Fruit fly (Drosophila melanogaster) whole organism, wandering third instar larva: ENCODE measurements around the gene Cht11.

Source experiments
- Abd-B ChIP-seq: fragments of >200 bp; optimal IDR thresholded peaks from 2 replicates; lab custom pipeline; 2017; ENCODE audit warnings: missing biosample characterization, missing genetic modification characterization
- CG32264 ChIP-seq: fragments of 200-800 bp; sonication (Bioruptor generic); optimal IDR thresholded peaks from 2 replicates; lab custom pipeline; 2016; ENCODE audit warnings: missing biosample characterization, missing genetic modification characterization
- CG9705 ChIP-seq: fragments of 200-800 bp; sonication (Bioruptor generic); optimal IDR thresholded peaks from 2 replicates; lab custom pipeline; 2018; ENCODE audit warnings: missing biosample characterization, mild to moderate bottlenecking, missing genetic modification characterization
- CrebA ChIP-seq: fragments of 200-800 bp; sonication (Bioruptor generic); optimal IDR thresholded peaks from 2 replicates; lab custom pipeline; 2016; ENCODE audit warnings: missing biosample characterization, mild to moderate bottlenecking, missing genetic modification characterization, borderline replicate concordance
- Dfd ChIP-seq: fragments of >200 bp; optimal IDR thresholded peaks from 2 replicates; lab custom pipeline; 2017; ENCODE audit warnings: missing biosample characterization, missing genetic modification characterization
- Dif ChIP-seq: fragments of 200-275, 200-300 bp; sonication (Bioruptor generic); optimal IDR thresholded peaks from 2 replicates; lab custom pipeline; 2018; ENCODE audit warnings: missing biosample characterization, missing genetic modification characterization; ENCODE audit not compliant: partially characterized antibody
- GATAd ChIP-seq: sonication (Bioruptor generic); optimal IDR thresholded peaks from 2 replicates; lab custom pipeline; 2016; ENCODE audit warnings: missing biosample characterization, missing genetic modification characterization
- HLH106 ChIP-seq: fragments of 200-800 bp; optimal IDR thresholded peaks from 3 replicates; lab custom pipeline; 2019; ENCODE audit warnings: missing biosample characterization, mild to moderate bottlenecking, missing genetic modification characterization, moderate library complexity
- Hnf4 ChIP-seq: fragments of 200-800 bp; sonication (Bioruptor generic); optimal IDR thresholded peaks from 2 replicates; lab custom pipeline; 2016; ENCODE audit warnings: missing biosample characterization, mild to moderate bottlenecking, missing genetic modification characterization
- Hr78 ChIP-seq: fragments of >200 bp; optimal IDR thresholded peaks from 2 replicates; lab custom pipeline; 2017; ENCODE audit warnings: missing biosample characterization, missing genetic modification characterization
- Hr83 ChIP-seq: fragments of 200-300 bp; sonication (Bioruptor generic); optimal IDR thresholded peaks from 2 replicates; lab custom pipeline; 2016; ENCODE audit warnings: missing biosample characterization, mild to moderate bottlenecking, missing genetic modification characterization, moderate library complexity; ENCODE audit not compliant: poor library complexity, severe bottlenecking
- Jra ChIP-seq: sonication (Bioruptor generic); optimal IDR thresholded peaks from 2 replicates; lab custom pipeline; 2016; ENCODE audit warnings: missing biosample characterization, missing genetic modification characterization
- Mio ChIP-seq: sonication (Bioruptor generic); optimal IDR thresholded peaks from 2 replicates; lab custom pipeline; 2016; ENCODE audit warnings: missing biosample characterization, missing genetic modification characterization
- Myc ChIP-seq: fragments of >200 bp; optimal IDR thresholded peaks from 2 replicates; lab custom pipeline; 2017
- N ChIP-seq: fragments of >200 bp; optimal IDR thresholded peaks from 2 replicates; lab custom pipeline; 2018; ENCODE audit warnings: missing biosample characterization, missing external identifiers, missing genetic modification characterization
- OdsH ChIP-seq: fragments of 200-800 bp; sonication (Bioruptor generic); optimal IDR thresholded peaks from 2 replicates; lab custom pipeline; 2016; ENCODE audit warnings: missing biosample characterization, mild to moderate bottlenecking, missing genetic modification characterization
- Rel ChIP-seq, 2 experiments: fragments of 200-800 bp; sonication (Bioruptor generic) in 1 of 2; optimal IDR thresholded peaks; 2 replicates in 1 of 2; 3 replicates in 1 of 2; lab custom pipeline; 2016 to 2019; ENCODE audit warnings: mild to moderate bottlenecking in 2 of 2, missing biosample characterization in 2 of 2, missing genetic modification characterization in 2 of 2, moderate library complexity in 1 of 2
- Sp1 ChIP-seq: fragments of 200-800 bp; sonication (Bioruptor generic); optimal IDR thresholded peaks from 3 replicates; lab custom pipeline; 2019; ENCODE audit warnings: missing biosample characterization, mild to moderate bottlenecking, missing genetic modification characterization, moderate library complexity
- Vsx2 ChIP-seq: fragments of 200-300, 225-300 bp; sonication (Bioruptor generic); optimal IDR thresholded peaks from 2 replicates; lab custom pipeline; 2018; ENCODE audit warnings: missing biosample characterization, missing genetic modification characterization; ENCODE audit not compliant: partially characterized antibody
- br ChIP-seq: fragments of 200-800 bp; sonication (Bioruptor generic); optimal IDR thresholded peaks from 2 replicates; lab custom pipeline; 2016; ENCODE audit warnings: missing biosample characterization, missing genetic modification characterization
- brk ChIP-seq: fragments of 200-800 bp; sonication (Bioruptor generic); optimal IDR thresholded peaks from 2 replicates; lab custom pipeline; 2016; ENCODE audit warnings: missing biosample characterization, mild to moderate bottlenecking, missing genetic modification characterization
- dl ChIP-seq, 2 experiments: fragments of 175-275, 200-275 bp in 1 of 2; fragments of 200-275 bp in 1 of 2; sonication (Bioruptor generic); optimal IDR thresholded peaks; lab custom pipeline; 2018; ENCODE audit warnings: mild to moderate bottlenecking in 2 of 2, missing biosample characterization in 2 of 2, missing genetic modification characterization in 2 of 2, moderate library complexity in 2 of 2; ENCODE audit not compliant: partially characterized antibody in 2 of 2, insufficient read depth in 1 of 2
- dmrt93B ChIP-seq: fragments of 200-800 bp; sonication (Bioruptor generic); optimal IDR thresholded peaks from 2 replicates; lab custom pipeline; 2018; ENCODE audit warnings: missing biosample characterization, mild to moderate bottlenecking, missing genetic modification characterization
- dsf ChIP-seq: sonication (Bioruptor generic); optimal IDR thresholded peaks from 2 replicates; lab custom pipeline; 2016; ENCODE audit warnings: missing biosample characterization, missing genetic modification characterization, borderline replicate concordance
- ey ChIP-seq: fragments of 200-800 bp; sonication (Bioruptor generic); optimal IDR thresholded peaks from 2 replicates; lab custom pipeline; 2016; ENCODE audit warnings: missing biosample characterization, missing genetic modification characterization
- foxo ChIP-seq, 2 experiments: fragments of 200-800 bp; sonication (Bioruptor generic); optimal IDR thresholded peaks; 2 replicates in 1 of 2; 3 replicates in 1 of 2; lab custom pipeline; 2016 to 2017; ENCODE audit warnings: missing biosample characterization in 2 of 2, missing genetic modification characterization in 2 of 2
- fru ChIP-seq: fragments of 200-800 bp; sonication (Bioruptor generic); optimal IDR thresholded peaks from 3 replicates; lab custom pipeline; 2016; ENCODE audit warnings: missing biosample characterization, mild to moderate bottlenecking, missing genetic modification characterization
- h ChIP-seq: fragments of 200-800 bp; sonication (Bioruptor generic); optimal IDR thresholded peaks from 3 replicates; lab custom pipeline; 2016; ENCODE audit warnings: missing biosample characterization, mild to moderate bottlenecking, missing genetic modification characterization
- jim ChIP-seq: fragments of 175-275, 200-325 bp; sonication (Bioruptor generic); optimal IDR thresholded peaks from 2 replicates; lab custom pipeline; 2016; ENCODE audit warnings: missing biosample characterization, mild to moderate bottlenecking, missing genetic modification characterization
- lola ChIP-seq: fragments of >200 bp; optimal IDR thresholded peaks from 2 replicates; lab custom pipeline; 2017; ENCODE audit warnings: missing biosample characterization, missing genetic modification characterization
- pan ChIP-seq: fragments of >200 bp; optimal IDR thresholded peaks from 2 replicates; lab custom pipeline; 2017
- psq ChIP-seq: fragments of 200-800 bp; sonication (Bioruptor generic); optimal IDR thresholded peaks from 3 replicates; lab custom pipeline; 2017; ENCODE audit warnings: missing biosample characterization, mild to moderate bottlenecking, missing genetic modification characterization, moderate library complexity
- rgr ChIP-seq: fragments of 200-800 bp; sonication (Bioruptor generic); optimal IDR thresholded peaks from 3 replicates; lab custom pipeline; 2016; ENCODE audit warnings: missing biosample characterization, mild to moderate bottlenecking, missing genetic modification characterization
- sage ChIP-seq: fragments of 200-800 bp; sonication (Bioruptor generic); optimal IDR thresholded peaks from 2 replicates; lab custom pipeline; 2016; ENCODE audit warnings: missing biosample characterization, mild to moderate bottlenecking, missing genetic modification characterization
- sv ChIP-seq: fragments of 200-800 bp; sonication (Bioruptor generic); optimal IDR thresholded peaks from 3 replicates; lab custom pipeline; 2016; ENCODE audit warnings: missing biosample characterization, missing genetic modification characterization
- tai ChIP-seq: sonication (Bioruptor generic); optimal IDR thresholded peaks from 2 replicates; lab custom pipeline; 2016; ENCODE audit warnings: missing biosample characterization, missing genetic modification characterization
- usp ChIP-seq: fragments of >200 bp; optimal IDR thresholded peaks from 2 replicates; lab custom pipeline; 2017; ENCODE audit warnings: missing biosample characterization, missing genetic modification characterization
- woc ChIP-seq: sonication (Bioruptor generic); optimal IDR thresholded peaks from 2 replicates; lab custom pipeline; 2016; ENCODE audit warnings: missing biosample characterization, mild to moderate bottlenecking, missing genetic modification characterization

Cht11 gene

dm6 chrX:6804485-6805295 lies 44.6 kb downstream of the Cht11 start:
- TF ChIP-seq brk (GFP tag; lab: Kevin White, UChicago) (peak; percentile 91), usp (GFP tag; lab: Kevin White, UChicago) (no peak), Dfd (GFP tag; lab: Kevin White, UChicago) (no peak), HLH106 (tag; lab: Kevin White, UChicago) (peak; percentile 92), Sp1 (GFP tag; lab: Kevin White, UChicago) (peak; percentile 90), dl (GFP tag; optimal IDR thresholded peaks at IDR 0.05; lab: Kevin White, UChicago; ENCODE audit: insufficient read depth in 1 of 2, partially characterized antibody in 2 of 2) (peak in 1 of 2 experiments; percentile 62), foxo (GFP tag; optimal IDR thresholded peaks at IDR 0.05; lab: Kevin White, UChicago) (peak; percentile 78 to 96), Vsx2 (GFP tag; lab: Kevin White, UChicago) (no peak), Myc (lab: Kevin White, UChicago) (no peak), sage (GFP tag; lab: Kevin White, UChicago) (peak; percentile 93), psq (peak; percentile 91), ey (GFP tag; lab: Kevin White, UChicago) (peak; percentile 96), OdsH (GFP tag; lab: Kevin White, UChicago) (peak; percentile 96), Hnf4 (GFP tag; lab: Kevin White, UChicago) (peak; percentile 97), N (GFP tag; lab: Kevin White, UChicago) (no peak), CG32264 (peak; percentile 91), tai (GFP tag; lab: Kevin White, UChicago) (no peak), pan (lab: Kevin White, UChicago) (no peak), rgr (GFP tag; lab: Kevin White, UChicago) (peak; percentile 97), CG9705 (peak; percentile 47), Mio (GFP tag; lab: Kevin White, UChicago) (peak; percentile 79), Hr83 (GFP tag; lab: Kevin White, UChicago) (peak; percentile 45), h (GFP tag; lab: Kevin White, UChicago) (peak; percentile 97), Abd-B (GFP tag; lab: Kevin White, UChicago) (no peak), Dif (GFP tag; lab: Kevin White, UChicago) (peak; percentile 70), woc (peak; percentile 95), dsf (peak; percentile 78), Hr78 (GFP tag; lab: Kevin White, UChicago) (no peak), dmrt93B (peak; percentile 84), br (GFP tag; lab: Kevin White, UChicago) (peak; percentile 96), sv (peak; percentile 64), GATAd (GFP tag; lab: Kevin White, UChicago) (peak; percentile 18), Rel (GFP tag; optimal IDR thresholded peaks at IDR 0.05; lab: Kevin White, UChicago) (peak; percentile 94), Rel (tag; optimal IDR thresholded peaks at IDR 0.05; lab: Kevin White, UChicago) (peak; percentile 53), fru (GFP tag; lab: Kevin White, UChicago) (peak; percentile 95), CrebA (GFP tag; lab: Kevin White, UChicago) (no peak), Jra (GFP tag; lab: Kevin White, UChicago) (peak; percentile 93), lola (no peak), jim (GFP tag; lab: Kevin White, UChicago) (peak; percentile 31)
- TF ChIP-seq, all 38 proteins: peak for 27

dm6 chrX:6803880-6804484 lies 45.3 kb downstream of the Cht11 start:
- no peak for TF ChIP-seq jim (GFP tag; lab: Kevin White, UChicago)
- TF ChIP-seq Myc (lab: Kevin White, UChicago), result no peak
- TF ChIP-seq dmrt93B, result no peak
- TF ChIP-seq GATAd (GFP tag; lab: Kevin White, UChicago), result no peak
- no peak for TF ChIP-seq dsf
- no peak for TF ChIP-seq Hnf4 (GFP tag; lab: Kevin White, UChicago)
- no peak for TF ChIP-seq rgr (GFP tag; lab: Kevin White, UChicago)
